Worm (Caenorhabditis elegans): ENCODE results near the gene srj-23.

ce11 chrV:1456614-1457013 is 5.2 kb downstream of the srj-23 start:
- no peak for TF ChIP-seq gmeb-2 (tag; optimal IDR thresholded peaks at IDR 0.05)
- TF ChIP-seq dmd-4 (tag; optimal IDR thresholded peaks at IDR 0.05; ENCODE audit: borderline replicate concordance): no peak
- TF ChIP-seq rnt-1 (tag; optimal IDR thresholded peaks at IDR 0.05): no peak
